Worm (Caenorhabditis elegans): ENCODE measurements around the gene sqv-4.

ce11 chrV:10635722-10636121 lies 25.5 kb downstream of the sqv-4 start, which contains the start of gene kvs-2:
- TF ChIP-seq nhr-237 (tag; optimal IDR thresholded peaks at IDR 0.05) (no peak), jun-1 (tag; optimal IDR thresholded peaks at IDR 0.05) (no peak), sea-2 (GFP tag; optimal IDR thresholded peaks at IDR 0.05) (no peak), pha-4 (tag; optimal IDR thresholded peaks at IDR 0.05) (no peak), ceh-28 (tag; optimal IDR thresholded peaks at IDR 0.05) (no peak), lin-39 (tag; optimal IDR thresholded peaks at IDR 0.05) (no peak), ztf-11 (tag; optimal IDR thresholded peaks at IDR 0.05) (no peak), ceh-82 (tag; optimal IDR thresholded peaks at IDR 0.05) (no peak), zag-1 (tag; optimal IDR thresholded peaks at IDR 0.05) (no peak), R02D3.7 (tag; optimal IDR thresholded peaks at IDR 0.05) (no peak), fkh-10 (GFP tag; optimal IDR thresholded peaks at IDR 0.05) (no peak), ama-1 (optimal IDR thresholded peaks at IDR 0.05) (no peak), elt-3 (tag; optimal IDR thresholded peaks at IDR 0.05) (no peak)

Data from whole organism, L3 larva.